Worm (Caenorhabditis elegans): ENCODE measurements around the gene R02D5.1.

R02D5.1 gene

ce11 chrV:14474099-14474498 lies 34.0 kb upstream of the R02D5.1 start, which contains the start of gene clec-56:
clec-56 (plus strand) TSS chrV:14474399.
- TF ChIP-seq klf-2 (GFP tag; conservative IDR thresholded peaks at IDR 0.05) = no peak
- TF ChIP-seq ref-1 (GFP tag; conservative IDR thresholded peaks at IDR 0.05) = no peak
- no peak for TF ChIP-seq T22C8.4 (GFP tag; IDR thresholded peaks at IDR 0.05)
- TF ChIP-seq med-1 (GFP tag; optimal IDR thresholded peaks at IDR 0.05; ENCODE audit: insufficient read depth) = no peak
- no peak for TF ChIP-seq ztf-23 (GFP tag; IDR thresholded peaks at IDR 0.05)
- TF ChIP-seq tab-1 (GFP tag; IDR thresholded peaks at IDR 0.05) = no peak
- no peak for TF ChIP-seq cog-1 (tag; optimal IDR thresholded peaks at IDR 0.05)
- no peak for TF ChIP-seq flt-1 (GFP tag; IDR thresholded peaks at IDR 0.05)
- no peak for TF ChIP-seq ztf-29 (GFP tag; IDR thresholded peaks at IDR 0.05)

ce11 chrV:14476680-14477079 lies 31.4 kb upstream of the R02D5.1 start, which contains the start of gene clec-54:
clec-54 (plus strand) TSS chrV:14476903.
- TF ChIP-seq flt-1 (GFP tag; IDR thresholded peaks at IDR 0.05) = no peak
- TF ChIP-seq tab-1 (GFP tag; IDR thresholded peaks at IDR 0.05) = no peak
- TF ChIP-seq T22C8.4 (GFP tag; IDR thresholded peaks at IDR 0.05) = no peak
- no peak for TF ChIP-seq ref-1 (GFP tag; conservative IDR thresholded peaks at IDR 0.05)
- TF ChIP-seq ztf-29 (GFP tag; IDR thresholded peaks at IDR 0.05) = no peak
- TF ChIP-seq klf-2 (GFP tag; conservative IDR thresholded peaks at IDR 0.05) = no peak
- TF ChIP-seq ztf-23 (GFP tag; IDR thresholded peaks at IDR 0.05) = no peak
- TF ChIP-seq cog-1 (tag; optimal IDR thresholded peaks at IDR 0.05) = no peak
- no peak for TF ChIP-seq med-1 (GFP tag; optimal IDR thresholded peaks at IDR 0.05; ENCODE audit: insufficient read depth)

ce11 chrV:14478979-14479378 lies 29.1 kb upstream of the R02D5.1 start, which contains the start of gene clec-55:
clec-55 (plus strand) TSS chrV:14479279.
- no peak for TF ChIP-seq cog-1 (tag; optimal IDR thresholded peaks at IDR 0.05)
- TF ChIP-seq flt-1 (GFP tag; IDR thresholded peaks at IDR 0.05) = no peak
- TF ChIP-seq tab-1 (GFP tag; IDR thresholded peaks at IDR 0.05) = no peak
- TF ChIP-seq ztf-23 (GFP tag; IDR thresholded peaks at IDR 0.05) = no peak
- no peak for TF ChIP-seq T22C8.4 (GFP tag; IDR thresholded peaks at IDR 0.05)
- no peak for TF ChIP-seq klf-2 (GFP tag; conservative IDR thresholded peaks at IDR 0.05)

- TF ChIP-seq T22C8.4 (GFP tag; IDR thresholded peaks at IDR 0.05) (no peak), flt-1 (GFP tag; IDR thresholded peaks at IDR 0.05) (no peak), med-1 (GFP tag; optimal IDR thresholded peaks at IDR 0.05; ENCODE audit: insufficient read depth) (no peak), tab-1 (GFP tag; IDR thresholded peaks at IDR 0.05) (no peak), ztf-23 (GFP tag; IDR thresholded peaks at IDR 0.05) (no peak), ztf-29 (GFP tag; IDR thresholded peaks at IDR 0.05) (no peak), ref-1 (GFP tag; conservative IDR thresholded peaks at IDR 0.05) (no peak), klf-2 (GFP tag; conservative IDR thresholded peaks at IDR 0.05) (no peak), cog-1 (tag; optimal IDR thresholded peaks at IDR 0.05) (no peak)
Observed at ce11 chrV:14480533-14480932, 27.5 kb upstream of the R02D5.1 start.

ce11 chrV:14481401-14481800 lies 26.6 kb upstream of the R02D5.1 start, which contains the start of gene R02D5.7:
R02D5.7 (minus strand) TSS chrV:14481501.
- TF ChIP-seq tab-1 (GFP tag; IDR thresholded peaks at IDR 0.05) (no peak), med-1 (GFP tag; optimal IDR thresholded peaks at IDR 0.05; ENCODE audit: insufficient read depth) (no peak), ref-1 (GFP tag; conservative IDR thresholded peaks at IDR 0.05) (no peak), ztf-29 (GFP tag; IDR thresholded peaks at IDR 0.05) (no peak)

ce11 chrV:14481987-14482386 lies 26.1 kb upstream of the R02D5.1 start, which contains the start of gene R02D5.10:
R02D5.10 (plus strand) TSS chrV:14482287.
- TF ChIP-seq ztf-29 (GFP tag; IDR thresholded peaks at IDR 0.05) = no peak
- no peak for TF ChIP-seq ref-1 (GFP tag; conservative IDR thresholded peaks at IDR 0.05)
- no peak for TF ChIP-seq flt-1 (GFP tag; IDR thresholded peaks at IDR 0.05)
- TF ChIP-seq cog-1 (tag; optimal IDR thresholded peaks at IDR 0.05) = no peak
- TF ChIP-seq med-1 (GFP tag; optimal IDR thresholded peaks at IDR 0.05; ENCODE audit: insufficient read depth) = no peak
- no peak for TF ChIP-seq klf-2 (GFP tag; conservative IDR thresholded peaks at IDR 0.05)
- no peak for TF ChIP-seq T22C8.4 (GFP tag; IDR thresholded peaks at IDR 0.05)
- no peak for TF ChIP-seq ztf-23 (GFP tag; IDR thresholded peaks at IDR 0.05)

- TF ChIP-seq cog-1 (tag; optimal IDR thresholded peaks at IDR 0.05) = no peak
- no peak for TF ChIP-seq T22C8.4 (GFP tag; IDR thresholded peaks at IDR 0.05)
- no peak for TF ChIP-seq tab-1 (GFP tag; IDR thresholded peaks at IDR 0.05)
- TF ChIP-seq klf-2 (GFP tag; conservative IDR thresholded peaks at IDR 0.05) = no peak
- TF ChIP-seq ref-1 (GFP tag; conservative IDR thresholded peaks at IDR 0.05) = no peak
- TF ChIP-seq flt-1 (GFP tag; IDR thresholded peaks at IDR 0.05) = no peak
- TF ChIP-seq med-1 (GFP tag; optimal IDR thresholded peaks at IDR 0.05; ENCODE audit: insufficient read depth) = no peak
- no peak for TF ChIP-seq ztf-29 (GFP tag; IDR thresholded peaks at IDR 0.05)
- no peak for TF ChIP-seq ztf-23 (GFP tag; IDR thresholded peaks at IDR 0.05)
Observed at ce11 chrV:14482728-14483210, 25.3 kb upstream of the R02D5.1 start, which contains the start of gene R02D5.3. R02D5.3 (plus strand) TSS chrV:14483160.

ce11 chrV:14484582-14484981 lies 23.5 kb upstream of the R02D5.1 start, which contains the start of gene R02D5.4:
R02D5.4 (minus strand) TSS chrV:14484682.
- no peak for TF ChIP-seq ztf-29 (GFP tag; IDR thresholded peaks at IDR 0.05)
- no peak for TF ChIP-seq ztf-23 (GFP tag; IDR thresholded peaks at IDR 0.05)
- no peak for TF ChIP-seq tab-1 (GFP tag; IDR thresholded peaks at IDR 0.05)
- no peak for TF ChIP-seq T22C8.4 (GFP tag; IDR thresholded peaks at IDR 0.05)
- TF ChIP-seq ref-1 (GFP tag; conservative IDR thresholded peaks at IDR 0.05) = no peak

ce11 chrV:14491097-14491496 lies 17.0 kb upstream of the R02D5.1 start:
- TF ChIP-seq ref-1 (GFP tag; conservative IDR thresholded peaks at IDR 0.05) (no peak), ztf-23 (GFP tag; IDR thresholded peaks at IDR 0.05) (no peak), klf-2 (GFP tag; conservative IDR thresholded peaks at IDR 0.05) (no peak), flt-1 (GFP tag; IDR thresholded peaks at IDR 0.05) (no peak), cog-1 (tag; optimal IDR thresholded peaks at IDR 0.05) (no peak), tab-1 (GFP tag; IDR thresholded peaks at IDR 0.05) (no peak), T22C8.4 (GFP tag; IDR thresholded peaks at IDR 0.05) (no peak), med-1 (GFP tag; optimal IDR thresholded peaks at IDR 0.05; ENCODE audit: insufficient read depth) (no peak), ztf-29 (GFP tag; IDR thresholded peaks at IDR 0.05) (no peak)

- TF ChIP-seq ref-1 (GFP tag; conservative IDR thresholded peaks at IDR 0.05) (no peak), ztf-29 (GFP tag; IDR thresholded peaks at IDR 0.05) (no peak)
Observed at ce11 chrV:14493665-14494064, 14.4 kb upstream of the R02D5.1 start.
